Worm (Caenorhabditis elegans) whole organism, L4 larva: ENCODE measurements around the gene rde-4.

Experiments
- dmd-8 ChIP-seq: fragments of 200-800 bp; sonication (Bioruptor generic); IDR thresholded peaks from 2 replicates; pipeline ENCODE4 v1.3.6; 2022; ENCODE audit warnings: missing genetic modification characterization, missing compliant biosample characterization
- nhr-77 ChIP-seq: fragments of 150-350 bp; optimal IDR thresholded peaks from 2 replicates; lab custom pipeline; 2014; ENCODE audit warnings: missing biosample characterization, missing genetic modification characterization
- zip-2 ChIP-seq: fragments of 150-350 bp; optimal IDR thresholded peaks from 2 replicates; lab custom pipeline; 2014; ENCODE audit warnings: missing biosample characterization, missing genetic modification characterization
- ztf-7 ChIP-seq: fragments of 150-350 bp; optimal IDR thresholded peaks from 2 replicates; lab custom pipeline; 2014; ENCODE audit warnings: missing biosample characterization, missing genetic modification characterization

DNA sequence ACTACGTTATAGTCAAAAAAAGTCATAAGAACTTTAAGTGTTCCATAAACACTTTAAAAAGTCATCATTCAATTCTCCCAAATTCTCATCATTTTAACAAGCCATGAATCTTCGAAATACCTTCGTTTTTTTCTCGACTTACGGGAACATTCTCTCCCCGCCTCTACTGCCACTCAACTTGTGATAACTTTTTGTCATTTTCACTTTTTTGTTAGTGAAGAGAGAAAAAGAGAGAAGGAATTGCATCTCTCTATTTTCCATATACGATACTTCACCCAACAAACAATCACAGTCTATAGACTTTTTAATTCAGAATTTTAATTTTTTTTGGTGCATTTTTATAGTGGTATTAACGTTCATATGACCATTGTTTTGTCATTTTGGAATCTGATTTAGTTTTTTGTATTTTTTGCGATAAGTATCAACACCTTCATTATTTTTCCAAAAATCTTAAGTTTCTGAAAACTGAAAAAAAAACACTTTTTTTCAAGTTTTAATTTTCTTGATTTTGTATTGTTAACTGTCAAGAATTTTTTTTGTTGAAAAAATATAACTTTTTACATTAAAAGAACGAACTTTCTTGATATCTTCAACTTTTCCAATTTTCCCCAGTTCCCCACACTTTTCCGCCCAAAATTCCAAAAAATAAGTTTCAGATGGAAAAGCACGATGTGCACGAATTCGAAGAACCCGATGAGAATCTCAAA is 20.2 kb upstream of the rde-4 start, which contains the start of gene Y70G10A.3:
- no peak for TF ChIP-seq ztf-7 (tag; lab: Kevin White, UChicago)
- no peak for TF ChIP-seq dmd-8 (GFP tag; lab: Robert Waterston, UW)
- no peak for TF ChIP-seq zip-2 (tag; lab: Kevin White, UChicago)
- no peak for TF ChIP-seq nhr-77
